Fruit fly (Drosophila melanogaster): ENCODE measurements around the gene g.

- TF ChIP-seq CTCF (optimal IDR thresholded peaks at IDR 0.05) (no peak), CG8478 (optimal IDR thresholded peaks at IDR 0.05) (no peak)
Measured at dm6 chrX:13748906-13749872, 13.1 kb upstream of the g start.

Measured in S2 (cell line).